Fruit fly (Drosophila melanogaster): ENCODE data around the gene CG14422.

DNA sequence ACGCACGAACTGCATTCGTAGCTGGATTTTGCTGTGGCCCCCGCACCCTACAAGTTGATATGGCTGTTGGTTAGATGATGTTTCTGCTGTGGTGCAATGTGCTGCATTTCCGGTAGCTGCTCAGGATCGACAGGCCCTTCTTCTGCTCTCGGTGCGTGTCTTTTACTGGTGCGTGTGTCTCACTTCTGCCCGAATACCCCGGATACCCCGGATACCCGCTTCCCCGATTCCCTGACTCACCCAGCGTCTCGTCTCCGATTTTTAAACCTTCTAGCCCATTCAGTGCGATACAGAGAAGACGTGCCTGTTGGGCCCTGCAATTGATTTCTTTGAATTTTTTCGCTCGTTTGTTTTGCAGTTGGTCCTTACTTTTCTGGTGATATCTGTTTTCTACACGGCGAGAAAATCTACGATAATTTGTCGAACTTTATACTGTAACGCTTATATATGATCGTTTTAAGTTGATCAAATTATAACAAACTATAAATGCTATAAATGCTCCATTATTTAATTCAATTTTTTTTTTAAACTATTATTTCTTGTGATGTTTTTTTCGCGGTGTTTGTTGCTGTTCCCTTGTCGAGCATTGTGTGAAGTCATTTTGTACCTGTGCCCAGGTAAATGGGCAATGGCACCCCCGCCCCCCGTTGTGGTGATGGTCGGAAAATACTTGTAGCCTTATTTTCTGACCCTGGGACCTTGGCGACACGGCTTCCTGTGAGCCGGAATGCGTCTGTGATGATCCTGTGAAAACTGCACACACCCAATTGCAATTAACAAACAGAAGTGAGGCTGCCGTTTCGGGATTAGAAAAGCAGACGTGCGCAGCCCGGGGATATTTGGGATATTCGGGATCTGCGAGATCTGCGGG lies 42.0 kb downstream of the CG14422 start:
- no peak for TF ChIP-seq CG8478 (optimal IDR thresholded peaks at IDR 0.05)
- TF ChIP-seq CTCF (optimal IDR thresholded peaks at IDR 0.05): no peak

Measured in S2 (cell line).